Fruit fly (Drosophila melanogaster) whole organism, embryonic: ENCODE measurements around the gene Pdcd4.

ENCODE experiments used
- Antp ChIP-seq: fragments of 200-800 bp; sonication (Bioruptor generic); optimal IDR thresholded peaks from 3 replicates; lab custom pipeline; 2016; ENCODE audit warnings: missing biosample characterization, missing genetic modification characterization
- Bteb2 ChIP-seq: fragments of 200-800 bp; sonication (Bioruptor generic); optimal IDR thresholded peaks from 2 replicates; lab custom pipeline; 2016; ENCODE audit warnings: missing biosample characterization, missing genetic modification characterization
- CG10267 ChIP-seq: fragments of 200-800 bp; sonication (Bioruptor generic); optimal IDR thresholded peaks from 2 replicates; lab custom pipeline; 2018; ENCODE audit warnings: missing biosample characterization, mild to moderate bottlenecking, missing genetic modification characterization, moderate library complexity
- CG10979 ChIP-seq: fragments of 200-800 bp; sonication (Bioruptor generic); optimal IDR thresholded peaks from 2 replicates; lab custom pipeline; 2018; ENCODE audit warnings: missing biosample characterization, mild to moderate bottlenecking, missing genetic modification characterization, moderate library complexity
- CG11456 ChIP-seq: fragments of 200-800 bp; sonication (Bioruptor generic); IDR thresholded peaks from 3 replicates; pipeline ENCODE4 v1.3.6; 2022; ENCODE audit warnings: missing biosample characterization, missing genetic modification characterization
- CG11696 ChIP-seq: fragments of 200-800 bp; sonication (Bioruptor generic); IDR thresholded peaks from 2 replicates; pipeline ENCODE4 v1.3.6; 2022; ENCODE audit warnings: missing biosample characterization, missing genetic modification characterization
- CG11723 ChIP-seq: fragments of 200-800 bp; sonication (Bioruptor generic); optimal IDR thresholded peaks from 2 replicates; lab custom pipeline; 2017; ENCODE audit warnings: missing biosample characterization, mild to moderate bottlenecking, missing genetic modification characterization
- CG12219 ChIP-seq: fragments of 200-800 bp; sonication (Bioruptor generic); optimal IDR thresholded peaks from 3 replicates; lab custom pipeline; 2018; ENCODE audit warnings: missing biosample characterization, mild to moderate bottlenecking, missing genetic modification characterization
- CG12391 ChIP-seq: fragments of 200-800 bp; sonication (Bioruptor generic); optimal IDR thresholded peaks from 3 replicates; lab custom pipeline; 2018; ENCODE audit warnings: missing biosample characterization, mild to moderate bottlenecking, missing genetic modification characterization, moderate library complexity
- CG15479 ChIP-seq: fragments of 200-800 bp; sonication (Bioruptor generic); optimal IDR thresholded peaks from 3 replicates; lab custom pipeline; 2019; ENCODE audit warnings: missing biosample characterization, mild to moderate bottlenecking, missing genetic modification characterization, moderate library complexity
- CG17186 ChIP-seq: fragments of 200-800 bp; sonication (Bioruptor generic); optimal IDR thresholded peaks from 3 replicates; lab custom pipeline; 2017; ENCODE audit warnings: missing biosample characterization, missing genetic modification reagents, missing genetic modification characterization
- CG2199 ChIP-seq: fragments of 200-800 bp; sonication (Bioruptor generic); IDR thresholded peaks from 3 replicates; pipeline ENCODE4 v1.3.6; 2022; ENCODE audit warnings: missing biosample characterization, missing genetic modification characterization
- CG3847 ChIP-seq: fragments of 200-800 bp; sonication (Bioruptor generic); IDR thresholded peaks from 2 replicates; pipeline ENCODE4 v1.3.6; 2022; ENCODE audit warnings: missing biosample characterization, missing genetic modification characterization
- CG4328 ChIP-seq: fragments of 200-800 bp; sonication (Bioruptor generic); optimal IDR thresholded peaks from 3 replicates; lab custom pipeline; 2017; ENCODE audit warnings: missing biosample characterization, missing genetic modification reagents, missing genetic modification characterization
- CG4617 ChIP-seq: fragments of 200-800 bp; sonication (Bioruptor generic); optimal IDR thresholded peaks from 3 replicates; lab custom pipeline; 2016; ENCODE audit warnings: missing biosample characterization, missing genetic modification characterization, borderline replicate concordance
- CG4707 ChIP-seq: fragments of 200-800 bp; sonication (Bioruptor generic); optimal IDR thresholded peaks from 2 replicates; lab custom pipeline; 2018; ENCODE audit warnings: missing biosample characterization, mild to moderate bottlenecking, missing genetic modification characterization, moderate library complexity
- CG5245 ChIP-seq: fragments of 200-800 bp; sonication (Bioruptor generic); optimal IDR thresholded peaks from 3 replicates; lab custom pipeline; 2016; ENCODE audit warnings: missing biosample characterization, missing genetic modification characterization
- CG6765 ChIP-seq: fragments of 200-800 bp; sonication (Bioruptor generic); optimal IDR thresholded peaks from 3 replicates; lab custom pipeline; 2017; ENCODE audit warnings: missing biosample characterization, mild to moderate bottlenecking, missing genetic modification characterization
- CG7839 ChIP-seq: fragments of 200-800 bp; sonication (Bioruptor generic); optimal IDR thresholded peaks from 3 replicates; lab custom pipeline; 2018; ENCODE audit warnings: missing biosample characterization, mild to moderate bottlenecking, missing genetic modification characterization, moderate library complexity
- CG9609 ChIP-seq: fragments of 200-800 bp; sonication (Bioruptor generic); optimal IDR thresholded peaks from 3 replicates; lab custom pipeline; 2016; ENCODE audit warnings: missing biosample characterization, missing genetic modification characterization
- Dad ChIP-seq: fragments of 200-800 bp; sonication (Bioruptor generic); optimal IDR thresholded peaks from 3 replicates; lab custom pipeline; 2016; ENCODE audit warnings: missing biosample characterization, missing genetic modification characterization
- Eip74EF ChIP-seq, 2 experiments: fragments of 200-800 bp in 1 of 2; fragments of >200 bp in 1 of 2; sonication (Bioruptor generic) in 1 of 2; optimal IDR thresholded peaks; 2 replicates each; lab custom pipeline; 2017 to 2019; ENCODE audit warnings: missing biosample characterization in 2 of 2, missing genetic modification characterization in 2 of 2, mild to moderate bottlenecking in 1 of 2, moderate library complexity in 1 of 2
- GATAe ChIP-seq: fragments of 200-800 bp; sonication (Bioruptor generic); conservative IDR thresholded peaks from 2 replicates; pipeline ENCODE4 v1.3.6; 2022; ENCODE audit warnings: missing biosample characterization, missing genetic modification characterization
- HLH3B ChIP-seq: fragments of 200-800 bp; sonication (Bioruptor generic); IDR thresholded peaks from 2 replicates; pipeline ENCODE4 v1.3.6; 2022; ENCODE audit warnings: missing biosample characterization, missing genetic modification characterization
- Hey ChIP-seq: fragments of 200-800 bp; sonication (Bioruptor generic); optimal IDR thresholded peaks from 3 replicates; lab custom pipeline; 2018; ENCODE audit warnings: missing biosample characterization, mild to moderate bottlenecking, missing genetic modification characterization
- HmgZ ChIP-seq: fragments of 200-800 bp; sonication (Bioruptor generic); optimal IDR thresholded peaks from 2 replicates; lab custom pipeline; 2018; ENCODE audit warnings: missing biosample characterization, mild to moderate bottlenecking, missing genetic modification characterization
- Oli ChIP-seq: fragments of 200-800 bp; sonication (Bioruptor generic); optimal IDR thresholded peaks from 2 replicates; lab custom pipeline; 2018; ENCODE audit warnings: missing biosample characterization, mild to moderate bottlenecking, missing genetic modification characterization, moderate library complexity
- Opbp ChIP-seq: fragments of 200-800 bp; sonication (Bioruptor generic); IDR thresholded peaks from 3 replicates; pipeline ENCODE4 v1.3.6; 2022; ENCODE audit warnings: missing biosample characterization, missing genetic modification characterization; ENCODE audit not compliant: partially characterized antibody
- Sin3A ChIP-seq: fragments of >200 bp; optimal IDR thresholded peaks from 2 replicates; lab custom pipeline; 2018
- ap ChIP-seq: fragments of 200-800 bp; sonication (Bioruptor generic); IDR thresholded peaks from 2 replicates; pipeline ENCODE4 v1.3.6; 2022; ENCODE audit warnings: missing biosample characterization, missing genetic modification characterization
- ase ChIP-seq: fragments of 200-800 bp; sonication (Bioruptor generic); IDR thresholded peaks from 3 replicates; pipeline ENCODE4 v1.3.6; 2022; ENCODE audit warnings: missing biosample characterization, missing genetic modification characterization
- cad ChIP-seq: fragments of >200 bp; optimal IDR thresholded peaks from 2 replicates; lab custom pipeline; 2017; ENCODE audit warnings: missing biosample characterization, missing genetic modification characterization
- dati ChIP-seq: fragments of 200-800 bp; sonication (Bioruptor generic); IDR thresholded peaks from 2 replicates; pipeline ENCODE4 v1.3.6; 2022; ENCODE audit warnings: missing biosample characterization, missing genetic modification characterization
- disco-r ChIP-seq: fragments of 200-800 bp; sonication (Bioruptor generic); optimal IDR thresholded peaks from 2 replicates; lab custom pipeline; 2016; ENCODE audit warnings: missing biosample characterization, missing genetic modification characterization
- dysf ChIP-seq: fragments of 200-800 bp; sonication (Bioruptor generic); IDR thresholded peaks from 3 replicates; pipeline ENCODE4 v1.3.6; 2022; ENCODE audit warnings: missing biosample characterization, missing genetic modification characterization
- en ChIP-seq: fragments of 200-800 bp; sonication (Bioruptor generic); optimal IDR thresholded peaks from 2 replicates; lab custom pipeline; 2016; ENCODE audit warnings: missing biosample characterization, missing genetic modification characterization
- fd3F ChIP-seq: fragments of 200-800 bp; sonication (Bioruptor generic); optimal IDR thresholded peaks from 2 replicates; lab custom pipeline; 2018; ENCODE audit warnings: missing biosample characterization, mild to moderate bottlenecking, missing genetic modification characterization, moderate library complexity
- gcm ChIP-seq: fragments of 200-800 bp; sonication (Bioruptor generic); optimal IDR thresholded peaks from 2 replicates; lab custom pipeline; 2019; ENCODE audit warnings: missing biosample characterization, mild to moderate bottlenecking, missing genetic modification characterization, moderate library complexity
- gfzf ChIP-seq: fragments of 200-800 bp; sonication (Bioruptor generic); optimal IDR thresholded peaks from 2 replicates; lab custom pipeline; 2016; ENCODE audit warnings: missing biosample characterization, mild to moderate bottlenecking, missing genetic modification characterization, moderate library complexity
- h ChIP-seq: fragments of >200 bp; optimal IDR thresholded peaks from 2 replicates; lab custom pipeline; 2017
- jumu ChIP-seq: fragments of 200-800 bp; sonication (Bioruptor generic); optimal IDR thresholded peaks from 3 replicates; lab custom pipeline; 2016; ENCODE audit warnings: missing biosample characterization, missing genetic modification characterization
- knrl ChIP-seq: fragments of 200-800 bp; sonication (Bioruptor generic); IDR thresholded peaks from 3 replicates; pipeline ENCODE4 v1.3.6; 2022; ENCODE audit warnings: missing biosample characterization, missing genetic modification characterization; ENCODE audit not compliant: partially characterized antibody
- lab ChIP-seq: fragments of 200-800 bp; sonication (Bioruptor generic); optimal IDR thresholded peaks from 3 replicates; lab custom pipeline; 2017; ENCODE audit warnings: missing biosample characterization, missing genetic modification characterization, mild to moderate bottlenecking, moderate library complexity, missing genetic modification reagents
- nerfin-2 ChIP-seq: fragments of 200-800 bp; sonication (Bioruptor generic); IDR thresholded peaks from 2 replicates; pipeline ENCODE4 v1.3.6; 2022; ENCODE audit warnings: missing biosample characterization, missing genetic modification characterization; ENCODE audit not compliant: partially characterized antibody
- otp ChIP-seq: fragments of 200-800 bp; sonication (Bioruptor generic); IDR thresholded peaks from 3 replicates; pipeline ENCODE4, ENCODE4 v1.3.6; 2022; ENCODE audit warnings: missing biosample characterization, missing genetic modification characterization
- salm ChIP-seq: fragments of 200-800 bp; sonication (Bioruptor generic); optimal IDR thresholded peaks from 2 replicates; lab custom pipeline; 2018; ENCODE audit warnings: missing biosample characterization, mild to moderate bottlenecking, missing genetic modification characterization
- sens-2 ChIP-seq: fragments of 200-800 bp; sonication (Bioruptor generic); IDR thresholded peaks from 2 replicates; pipeline ENCODE4 v1.3.6; 2022; ENCODE audit warnings: missing biosample characterization, missing genetic modification characterization
- sna ChIP-seq: fragments of 200-800 bp; sonication (Bioruptor generic); IDR thresholded peaks from 2 replicates; pipeline ENCODE4 v1.3.6; 2022; ENCODE audit warnings: missing biosample characterization, missing genetic modification characterization; ENCODE audit not compliant: partially characterized antibody
- ssp ChIP-seq: fragments of 200-800 bp; sonication (Bioruptor generic); IDR thresholded peaks from 2 replicates; pipeline ENCODE4 v1.3.6; 2022; ENCODE audit warnings: missing biosample characterization, missing genetic modification characterization
- stwl ChIP-seq: fragments of 200-800 bp; sonication (Bioruptor generic); optimal IDR thresholded peaks from 3 replicates; lab custom pipeline; 2018; ENCODE audit warnings: missing biosample characterization, mild to moderate bottlenecking, missing genetic modification characterization, moderate library complexity
- tin ChIP-seq: fragments of 200-800 bp; sonication (Bioruptor generic); optimal IDR thresholded peaks from 3 replicates; lab custom pipeline; 2016; ENCODE audit warnings: missing biosample characterization, missing genetic modification characterization
- zfh1 ChIP-seq: fragments of 200-800 bp; sonication (Bioruptor generic); IDR thresholded peaks from 3 replicates; pipeline ENCODE4 v1.3.6; 2022; ENCODE audit warnings: missing biosample characterization, missing genetic modification characterization

The Pdcd4 gene

DNA sequence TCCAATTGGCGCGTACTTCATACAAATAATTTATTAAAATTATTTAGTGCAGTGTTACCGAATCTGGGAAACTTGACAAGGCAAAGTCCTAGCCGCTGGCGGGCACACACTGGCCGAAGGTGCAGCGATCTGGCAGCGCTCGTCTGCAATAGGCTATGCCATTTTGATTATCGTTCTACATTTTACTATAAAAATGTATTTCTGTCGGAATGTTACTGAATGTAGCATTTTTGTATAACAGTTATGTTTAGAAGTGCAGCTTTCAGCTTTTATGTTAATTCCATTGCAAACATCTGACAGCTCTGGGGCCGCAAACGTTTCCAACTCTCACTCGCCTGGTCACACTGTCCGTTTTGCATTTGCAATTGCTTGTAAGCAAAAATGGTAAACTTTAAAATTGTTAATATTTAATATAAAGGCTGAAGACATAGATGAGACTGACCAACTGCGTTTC lies 10.6 kb downstream of the Pdcd4 start, which contains the start of gene Grip91 (continued):
- peak; percentile 57 for TF ChIP-seq CG4617
- no peak for TF ChIP-seq Hey (tag; lab: Kevin White, UChicago)
- no peak for TF ChIP-seq CG17186 (GFP tag; lab: Kevin White, UChicago)
- no peak for TF ChIP-seq CG4328 (GFP tag; lab: Kevin White, UChicago)
- no peak for TF ChIP-seq CG9609 (GFP tag; lab: Kevin White, UChicago)
- no peak for TF ChIP-seq otp (GFP tag; lab: Robert Waterston, UW)
- TF ChIP-seq ssp (GFP tag; lab: Robert Waterston, UW) = no peak
- no peak for TF ChIP-seq lab
- TF ChIP-seq HmgZ (tag; lab: Kevin White, UChicago) = peak; percentile 41
- no peak for TF ChIP-seq Eip74EF (GFP tag; optimal IDR thresholded peaks at IDR 0.05; lab: Kevin White, UChicago)
- no peak for TF ChIP-seq Antp (GFP tag; lab: Kevin White, UChicago)
- no peak for TF ChIP-seq fd3F (GFP tag; lab: Kevin White, UChicago)
- TF ChIP-seq CG11696 = no peak
- TF ChIP-seq tin = no peak
- no peak for TF ChIP-seq CG2199
- TF ChIP-seq CG11456 (GFP tag; lab: Robert Waterston, UW) = no peak
- TF ChIP-seq cad = no peak
- no peak for TF ChIP-seq HLH3B
- TF ChIP-seq CG6765 (GFP tag; lab: Kevin White, UChicago) = peak; percentile 6
- TF ChIP-seq GATAe (GFP tag; lab: Robert Waterston, UW) = no peak
- no peak for TF ChIP-seq h (lab: Kevin White, UChicago)
- no peak for TF ChIP-seq jumu
- TF ChIP-seq ap (GFP tag; lab: Robert Waterston, UW) = no peak
- peak; percentile 46; the same call in 1 of the 3 replicates for TF ChIP-seq Opbp (GFP tag; lab: Robert Waterston, UW)
- no peak for TF ChIP-seq dati (GFP tag; lab: Robert Waterston, UW)
- TF ChIP-seq Sin3A (lab: Kevin White, UChicago) = peak; percentile 93
- TF ChIP-seq gfzf (GFP tag; lab: Kevin White, UChicago) = peak; percentile 87
- TF ChIP-seq ase (GFP tag; lab: Robert Waterston, UW) = no peak
- TF ChIP-seq stwl (tag; lab: Kevin White, UChicago) = peak; percentile 66
- no peak for TF ChIP-seq Oli (tag; lab: Kevin White, UChicago)
- TF ChIP-seq CG11723 (GFP tag; lab: Kevin White, UChicago) = no peak
- TF ChIP-seq gcm (GFP tag; lab: Kevin White, UChicago) = no peak
- no peak for TF ChIP-seq disco-r (GFP tag; lab: Kevin White, UChicago)
- TF ChIP-seq en (GFP tag; lab: Kevin White, UChicago) = no peak
- TF ChIP-seq CG5245 = no peak
- no peak for TF ChIP-seq CG15479 (GFP tag; lab: Kevin White, UChicago)
- no peak for TF ChIP-seq Dad (GFP tag; lab: Kevin White, UChicago)
- no peak for TF ChIP-seq CG12219 (GFP tag; lab: Kevin White, UChicago)
- TF ChIP-seq CG10267 = peak; percentile 18
- TF ChIP-seq CG4707 (GFP tag; lab: Kevin White, UChicago) = no peak
- no peak for TF ChIP-seq zfh1
- no peak for TF ChIP-seq CG10979 (tag; lab: Kevin White, UChicago)
- no peak for TF ChIP-seq dysf (GFP tag; lab: Robert Waterston, UW)
- no peak for TF ChIP-seq CG7839 (tag; lab: Kevin White, UChicago)
- TF ChIP-seq CG3847 (GFP tag; lab: Robert Waterston, UW) = peak; percentile 78
- TF ChIP-seq CG12391 = peak; percentile 5
- no peak for TF ChIP-seq Bteb2
- TF ChIP-seq sna (GFP tag; lab: Robert Waterston, UW) = no peak
- TF ChIP-seq nerfin-2 = no peak
- no peak for TF ChIP-seq salm (tag; lab: Kevin White, UChicago)
- TF ChIP-seq knrl (GFP tag; lab: Robert Waterston, UW) = 0 out of 3 replicates have a peak, but pooled peaks have one; percentile 50
- no peak for TF ChIP-seq sens-2 (GFP tag; lab: Robert Waterston, UW)
